Fruit fly (Drosophila melanogaster) whole organism, pupa: ENCODE data around the gene CG16863.

ENCODE experiments used
- CG10348 ChIP-seq: fragments of 200-800 bp; sonication (Bioruptor generic); IDR thresholded peaks from 2 replicates; pipeline ENCODE4 v1.3.6; 2022; ENCODE audit warnings: missing biosample characterization, missing genetic modification characterization
- CG12605 ChIP-seq: fragments of 200-800 bp; sonication (Bioruptor generic); IDR thresholded peaks from 2 replicates; pipeline ENCODE4 v1.3.6; 2022; ENCODE audit warnings: missing biosample characterization, missing genetic modification characterization
- CG13204 ChIP-seq: fragments of 200-800 bp; sonication (Bioruptor generic); optimal IDR thresholded peaks from 2 replicates; lab custom pipeline; 2018; ENCODE audit warnings: missing biosample characterization, mild to moderate bottlenecking, missing genetic modification characterization, moderate library complexity
- CG14655 ChIP-seq: fragments of 200-800 bp; sonication (Bioruptor generic); optimal IDR thresholded peaks from 3 replicates; lab custom pipeline; 2017; ENCODE audit warnings: mild to moderate bottlenecking, missing biosample characterization, missing genetic modification reagents, missing genetic modification characterization
- CG15710 ChIP-seq: fragments of 200-800 bp; sonication (Bioruptor generic); optimal IDR thresholded peaks from 2 replicates; lab custom pipeline; 2018; ENCODE audit warnings: missing biosample characterization, mild to moderate bottlenecking, missing genetic modification characterization, moderate library complexity
- CG17806 ChIP-seq: fragments of 200-800 bp; sonication (Bioruptor generic); optimal IDR thresholded peaks from 2 replicates; lab custom pipeline; 2018; ENCODE audit warnings: missing biosample characterization, mild to moderate bottlenecking, missing genetic modification characterization, moderate library complexity
- CG32121 ChIP-seq: fragments of 200-800 bp; sonication (Bioruptor generic); IDR thresholded peaks from 2 replicates; pipeline ENCODE4 v1.3.6; 2022; ENCODE audit warnings: missing biosample characterization, missing genetic modification characterization
- CG34367 ChIP-seq: fragments of 200-800 bp; sonication (Bioruptor generic); optimal IDR thresholded peaks from 2 replicates; lab custom pipeline; 2018; ENCODE audit warnings: missing biosample characterization, mild to moderate bottlenecking, missing genetic modification characterization
- CG4496 ChIP-seq: fragments of 200-800 bp; sonication (Bioruptor generic); IDR thresholded peaks from 3 replicates; pipeline ENCODE4 v1.3.6; 2022; ENCODE audit warnings: missing biosample characterization, missing genetic modification characterization
- CG8159 ChIP-seq: fragments of 200-800 bp; sonication (Bioruptor generic); optimal IDR thresholded peaks from 3 replicates; lab custom pipeline; 2018; ENCODE audit warnings: missing biosample characterization, mild to moderate bottlenecking, missing genetic modification characterization, moderate library complexity
- CG8301 ChIP-seq: fragments of 200-800 bp; sonication (Bioruptor generic); optimal IDR thresholded peaks from 2 replicates; lab custom pipeline; 2018; ENCODE audit warnings: missing biosample characterization, mild to moderate bottlenecking, missing genetic modification characterization
- CG9948 ChIP-seq: fragments of 200-800 bp; sonication (Bioruptor generic); optimal IDR thresholded peaks from 2 replicates; lab custom pipeline; 2018; ENCODE audit warnings: missing biosample characterization, mild to moderate bottlenecking, missing genetic modification characterization, moderate library complexity
- D1 ChIP-seq: fragments of 200-800 bp; sonication (Bioruptor generic); optimal IDR thresholded peaks from 2 replicates; lab custom pipeline; 2018; ENCODE audit warnings: missing biosample characterization, mild to moderate bottlenecking, missing genetic modification characterization, moderate library complexity
- EcR ChIP-seq: fragments of 200-800 bp; sonication (Bioruptor generic); optimal IDR thresholded peaks from 3 replicates; lab custom pipeline; 2019; ENCODE audit warnings: missing biosample characterization, missing genetic modification characterization, mild to moderate bottlenecking, moderate library complexity, missing genetic modification reagents
- Ets98B ChIP-seq: fragments of 200-800 bp; sonication (Bioruptor generic); IDR thresholded peaks from 2 replicates; pipeline ENCODE4 v1.3.6; 2022; ENCODE audit warnings: missing biosample characterization, missing genetic modification characterization
- Pif1A ChIP-seq: fragments of 200-800 bp; sonication (Bioruptor generic); optimal IDR thresholded peaks from 3 replicates; lab custom pipeline; 2016; ENCODE audit warnings: missing biosample characterization, missing genetic modification characterization
- Pif1B ChIP-seq: fragments of 200-800 bp; sonication (Bioruptor generic); optimal IDR thresholded peaks from 3 replicates; lab custom pipeline; 2016; ENCODE audit warnings: missing biosample characterization, missing genetic modification characterization
- Snoo ChIP-seq: fragments of 200-800 bp; sonication (Bioruptor generic); optimal IDR thresholded peaks from 3 replicates; lab custom pipeline; 2017; ENCODE audit warnings: missing biosample characterization, mild to moderate bottlenecking, missing genetic modification characterization, inconsistent platforms
- fd96Ca ChIP-seq: fragments of 200-800 bp; sonication (Bioruptor generic); IDR thresholded peaks from 3 replicates; pipeline ENCODE4 v1.3.6; 2022; ENCODE audit warnings: missing biosample characterization, missing genetic modification characterization
- gl ChIP-seq: fragments of 200-800 bp; sonication (Bioruptor generic); optimal IDR thresholded peaks from 2 replicates; lab custom pipeline; 2018; ENCODE audit warnings: missing biosample characterization, mild to moderate bottlenecking, missing genetic modification characterization
- rn ChIP-seq: fragments of 200-800 bp; sonication (Bioruptor generic); IDR thresholded peaks from 2 replicates; pipeline ENCODE4 v1.3.6; 2022; ENCODE audit warnings: missing biosample characterization, missing genetic modification characterization

Gene CG16863

dm6 chr2L:13784155-13784681 lies 6.5 kb upstream of the CG16863 start, which contains the start of gene CG16890:
Gene CG16890, minus strand, starts transcription at chr2L:13784338.
- TF ChIP-seq CG10348 (GFP tag; lab: Robert Waterston, UW) (no peak), CG9948 (no peak), CG32121 (GFP tag; lab: Robert Waterston, UW) (no peak), CG4496 (no peak), EcR (GFP tag; lab: Kevin White, UChicago) (no peak)

dm6 chr2L:13793405-13793804 lies 2.6 kb downstream of the CG16863 start, which contains the start of gene Sec71:
Gene Sec71, plus strand, starts transcription at chr2L:13793521.
- TF ChIP-seq CG12605 (GFP tag; lab: Robert Waterston, UW) (no peak), Pif1B (GFP tag; lab: Kevin White, UChicago) (no peak), fd96Ca (no peak), CG32121 (GFP tag; lab: Robert Waterston, UW) (no peak), CG17806 (tag; lab: Kevin White, UChicago) (no peak), CG9948 (no peak), Snoo (tag; lab: Kevin White, UChicago) (no peak), CG15710 (no peak), CG14655 (no peak), EcR (GFP tag; lab: Kevin White, UChicago) (no peak), Ets98B (GFP tag; lab: Robert Waterston, UW) (no peak), CG34367 (no peak), D1 (no peak), gl (tag; lab: Kevin White, UChicago) (no peak), rn (GFP tag; lab: Robert Waterston, UW) (no peak), CG4496 (no peak; the same call in 2 of the 3 replicates), CG13204 (GFP tag; lab: Kevin White, UChicago) (no peak), CG8301 (no peak), Pif1A (no peak)

dm6 chr2L:13801166-13801565 lies 10.4 kb downstream of the CG16863 start:
- TF ChIP-seq CG4496 = no peak
- TF ChIP-seq CG8301 = no peak
- TF ChIP-seq fd96Ca = no peak
- TF ChIP-seq gl (tag; lab: Kevin White, UChicago) = no peak
- TF ChIP-seq Pif1B (GFP tag; lab: Kevin White, UChicago) = no peak

- 0 out of 2 replicates have a peak, but pooled peaks have one; percentile 52 for TF ChIP-seq CG12605 (GFP tag; lab: Robert Waterston, UW)
- no peak for TF ChIP-seq rn (GFP tag; lab: Robert Waterston, UW)
- no peak for TF ChIP-seq Ets98B (GFP tag; lab: Robert Waterston, UW)
These were observed 11.4 kb downstream of the CG16863 start for dm6 chr2L:13802075-13802639.

dm6 chr2L:13803032-13803661 lies 12.4 kb downstream of the CG16863 start, which contains the start of gene CAH1:
Gene CAH1, plus strand, starts transcription at chr2L:13803626.
- no peak for TF ChIP-seq Ets98B (GFP tag; lab: Robert Waterston, UW)
- TF ChIP-seq CG34367 = no peak
- TF ChIP-seq Pif1B (GFP tag; lab: Kevin White, UChicago) = no peak
- no peak for TF ChIP-seq CG12605 (GFP tag; lab: Robert Waterston, UW)
- TF ChIP-seq gl (tag; lab: Kevin White, UChicago) = no peak
- TF ChIP-seq CG13204 (GFP tag; lab: Kevin White, UChicago) = no peak
- no peak for TF ChIP-seq EcR (GFP tag; lab: Kevin White, UChicago)
- no peak for TF ChIP-seq Snoo (tag; lab: Kevin White, UChicago)
- no peak for TF ChIP-seq CG17806 (tag; lab: Kevin White, UChicago)
- no peak for TF ChIP-seq CG8159 (tag; lab: Kevin White, UChicago)
- TF ChIP-seq CG15710 = no peak
- no peak for TF ChIP-seq CG8301
- TF ChIP-seq rn (GFP tag; lab: Robert Waterston, UW) = no peak
- TF ChIP-seq Pif1A = no peak
- TF ChIP-seq CG10348 (GFP tag; lab: Robert Waterston, UW) = no peak
- no peak for TF ChIP-seq fd96Ca
- TF ChIP-seq CG14655 = no peak

- 0 out of 3 replicates have a peak, but pooled peaks have one; percentile 22 for TF ChIP-seq CG4496
- TF ChIP-seq Ets98B (GFP tag; lab: Robert Waterston, UW) = no peak
These were observed 13.2 kb downstream of the CG16863 start for dm6 chr2L:13803805-13804560.
